Worm (Caenorhabditis elegans) whole organism, L1 larva: ENCODE measurements around the gene T27D12.6.

Experiments
- C34B4.2 ChIP-seq: sonication (generic microtip); optimal IDR thresholded peaks from 2 replicates; lab custom pipeline; 2017; ENCODE audit warnings: mild to moderate bottlenecking, missing genetic modification characterization, missing compliant biosample characterization
- aha-1 ChIP-seq: fragments of 150-350 bp; optimal IDR thresholded peaks from 2 replicates; lab custom pipeline; 2014; ENCODE audit warnings: missing biosample characterization, missing genetic modification characterization
- ama-1 ChIP-seq: fragments of 150-350 bp; optimal IDR thresholded peaks from 2 replicates; lab custom pipeline; 2014
- blmp-1 ChIP-seq: fragments of 150-350 bp; optimal IDR thresholded peaks from 2 replicates; lab custom pipeline; 2014; ENCODE audit warnings: missing biosample characterization, missing genetic modification characterization
- ceh-63 ChIP-seq: fragments of 200-800 bp; sonication (Bioruptor generic); optimal IDR thresholded peaks from 2 replicates; lab custom pipeline; 2018; ENCODE audit warnings: mild to moderate bottlenecking, missing genetic modification characterization, missing compliant biosample characterization
- ceh-82 ChIP-seq, 3 experiments: fragments of 150-350 bp in 1 of 3; sonication (generic microtip) in 2 of 3; optimal IDR thresholded peaks; 2 replicates each; lab custom pipeline; 2014 to 2017; ENCODE audit warnings: missing biosample characterization in 3 of 3, missing genetic modification characterization in 3 of 3
- ceh-90 ChIP-seq: sonication (generic microtip); optimal IDR thresholded peaks from 2 replicates; lab custom pipeline; 2016; ENCODE audit warnings: missing genetic modification characterization, missing compliant biosample characterization
- dpl-1 ChIP-seq, 3 experiments: fragments of 150-350 bp in 2 of 3; sonication (generic microtip) in 1 of 3; optimal IDR thresholded peaks; 2 replicates each; lab custom pipeline; 2014 to 2017; ENCODE audit warnings: missing biosample characterization in 3 of 3, missing genetic modification characterization in 3 of 3, missing genetic modification reagents in 3 of 3
- dsc-1 ChIP-seq: sonication (generic microtip); optimal IDR thresholded peaks from 2 replicates; lab custom pipeline; 2016; ENCODE audit warnings: mild to moderate bottlenecking, missing genetic modification characterization, missing compliant biosample characterization
- efl-1 ChIP-seq, 4 experiments: fragments of 150-350 bp; optimal IDR thresholded peaks in 3 of 4; peaks in 1 of 4; 1 replicate in 1 of 4; 2 replicates in 3 of 4; lab custom pipeline; 2014; ENCODE audit warnings: missing biosample characterization in 2 of 4, missing genetic modification characterization in 2 of 4, missing genetic modification reagents in 2 of 4
- efl-3 ChIP-seq: fragments of 200-800 bp; sonication (Bioruptor generic); optimal IDR thresholded peaks from 2 replicates; lab custom pipeline; 2018; ENCODE audit warnings: mild to moderate bottlenecking, missing genetic modification characterization, missing compliant biosample characterization
- elt-2 ChIP-seq: sonication (generic microtip); optimal IDR thresholded peaks from 2 replicates; lab custom pipeline; 2016; ENCODE audit warnings: missing genetic modification characterization, mild to moderate bottlenecking, inconsistent platforms, missing compliant biosample characterization, missing genetic modification reagents
- ets-5 ChIP-seq: fragments of 200-800 bp; sonication (Bioruptor generic); IDR thresholded peaks from 2 replicates; pipeline ENCODE4 v1.3.6; 2022; ENCODE audit warnings: missing genetic modification characterization, missing compliant biosample characterization
- fkh-10 ChIP-seq: sonication (generic microtip); optimal IDR thresholded peaks from 2 replicates; lab custom pipeline; 2017; ENCODE audit warnings: missing biosample characterization, missing genetic modification reagents, missing genetic modification characterization
- fkh-8 ChIP-seq: sonication (generic microtip); optimal IDR thresholded peaks from 2 replicates; lab custom pipeline; 2016; ENCODE audit warnings: mild to moderate bottlenecking, missing genetic modification characterization, missing compliant biosample characterization
- fos-1 ChIP-seq: fragments of 150-350 bp; optimal IDR thresholded peaks from 2 replicates; lab custom pipeline; 2014; ENCODE audit warnings: missing biosample characterization, missing genetic modification characterization
- hlh-17 ChIP-seq: fragments of 200-800 bp; sonication (Bioruptor generic); optimal IDR thresholded peaks from 2 replicates; lab custom pipeline; 2018; ENCODE audit warnings: missing genetic modification characterization, mild to moderate bottlenecking, missing compliant biosample characterization, moderate library complexity, borderline replicate concordance
- irx-1 ChIP-seq: sonication (generic microtip); optimal IDR thresholded peaks from 2 replicates; lab custom pipeline; 2016; ENCODE audit warnings: missing genetic modification characterization, missing compliant biosample characterization
- isw-1 ChIP-seq: fragments of 200-800 bp; sonication (Bioruptor generic); IDR thresholded peaks from 2 replicates; pipeline ENCODE4 v1.3.6; 2022; ENCODE audit warnings: missing genetic modification characterization, missing compliant biosample characterization
- lin-13 ChIP-seq: fragments of 150-350 bp; optimal IDR thresholded peaks from 2 replicates; lab custom pipeline; 2014; ENCODE audit warnings: missing biosample characterization, missing genetic modification reagents, missing genetic modification characterization
- lin-14 ChIP-seq: fragments of 200-800 bp; sonication (Bioruptor generic); optimal IDR thresholded peaks from 2 replicates; lab custom pipeline; 2018; ENCODE audit warnings: mild to moderate bottlenecking, missing genetic modification characterization, moderate library complexity, missing compliant biosample characterization
- lin-15B ChIP-seq: fragments of 150-350 bp; sonication (generic microtip); optimal IDR thresholded peaks from 3 replicates; lab custom pipeline; 2014; ENCODE audit warnings: missing biosample characterization, missing genetic modification characterization
- lsy-2 ChIP-seq, 2 experiments: fragments of 150-350 bp; optimal IDR thresholded peaks; 2 replicates each; lab custom pipeline; 2014; ENCODE audit warnings: missing biosample characterization in 2 of 2, missing genetic modification characterization in 2 of 2
- mep-1 ChIP-seq: fragments of 150-350 bp; optimal IDR thresholded peaks from 2 replicates; lab custom pipeline; 2014; ENCODE audit warnings: missing biosample characterization, missing genetic modification characterization
- nhr-12 ChIP-seq: sonication (generic microtip); optimal IDR thresholded peaks from 2 replicates; lab custom pipeline; 2017; ENCODE audit warnings: missing biosample characterization, missing genetic modification characterization
- nhr-237 ChIP-seq: fragments of 150-350 bp; optimal IDR thresholded peaks from 2 replicates; lab custom pipeline; 2014; ENCODE audit warnings: missing biosample characterization, missing genetic modification characterization
- nhr-28 ChIP-seq: fragments of 150-350 bp; optimal IDR thresholded peaks from 2 replicates; lab custom pipeline; 2014; ENCODE audit warnings: missing biosample characterization, missing genetic modification characterization
- nhr-71 ChIP-seq: sonication (generic microtip); optimal IDR thresholded peaks from 2 replicates; lab custom pipeline; 2016; ENCODE audit warnings: mild to moderate bottlenecking, missing genetic modification characterization, moderate library complexity, missing compliant biosample characterization
- nhr-76 ChIP-seq: sonication (generic microtip); optimal IDR thresholded peaks from 2 replicates; lab custom pipeline; 2017; ENCODE audit warnings: missing biosample characterization, missing genetic modification characterization
- nhr-77 ChIP-seq: fragments of 150-350 bp; optimal IDR thresholded peaks from 2 replicates; lab custom pipeline; 2014; ENCODE audit warnings: missing biosample characterization, missing genetic modification characterization
- pag-3 ChIP-seq: sonication (generic microtip); optimal IDR thresholded peaks from 2 replicates; lab custom pipeline; 2017; ENCODE audit warnings: missing genetic modification characterization, mild to moderate bottlenecking, missing compliant biosample characterization, antibody characterized with exemption, borderline replicate concordance; ENCODE audit not compliant: insufficient read depth
- rnt-1 ChIP-seq: sonication (generic microtip); optimal IDR thresholded peaks from 2 replicates; lab custom pipeline; 2016; ENCODE audit warnings: mild to moderate bottlenecking, missing genetic modification characterization, moderate library complexity, missing compliant biosample characterization
- snu-23 ChIP-seq: sonication (generic microtip); optimal IDR thresholded peaks from 2 replicates; lab custom pipeline; 2016; ENCODE audit warnings: missing genetic modification characterization, missing compliant biosample characterization
- sox-4 ChIP-seq: sonication (generic microtip); optimal IDR thresholded peaks from 2 replicates; lab custom pipeline; 2016; ENCODE audit warnings: missing genetic modification characterization, missing compliant biosample characterization
- sptf-1 ChIP-seq: fragments of 150-350 bp; optimal IDR thresholded peaks from 2 replicates; lab custom pipeline; 2014; ENCODE audit warnings: missing biosample characterization, missing genetic modification characterization
- unc-30 ChIP-seq: sonication (generic microtip); optimal IDR thresholded peaks from 2 replicates; lab custom pipeline; 2017; ENCODE audit warnings: missing biosample characterization, missing genetic modification characterization
- unc-86 ChIP-seq: sonication (generic microtip); optimal IDR thresholded peaks from 2 replicates; lab custom pipeline; 2016; ENCODE audit warnings: missing genetic modification characterization, missing compliant biosample characterization
- xbp-1 ChIP-seq: sonication (generic microtip); optimal IDR thresholded peaks from 2 replicates; lab custom pipeline; 2016; ENCODE audit warnings: missing genetic modification characterization, missing compliant biosample characterization
- zag-1 ChIP-seq: fragments of 150-350 bp; optimal IDR thresholded peaks from 2 replicates; lab custom pipeline; 2014; ENCODE audit warnings: missing biosample characterization, missing genetic modification characterization
- zip-4 ChIP-seq: fragments of 200-800 bp; sonication (Bioruptor generic); optimal IDR thresholded peaks from 2 replicates; lab custom pipeline; 2018; ENCODE audit warnings: mild to moderate bottlenecking, missing genetic modification characterization, moderate library complexity, missing compliant biosample characterization
- ztf-11 ChIP-seq, 2 experiments: sonication (generic microtip); optimal IDR thresholded peaks; 2 replicates each; lab custom pipeline; 2016 to 2017; ENCODE audit warnings: missing genetic modification characterization in 2 of 2, missing biosample characterization in 1 of 2, missing compliant biosample characterization in 1 of 2
- ztf-4 ChIP-seq: fragments of 150-350 bp; optimal IDR thresholded peaks from 2 replicates; lab custom pipeline; 2014; ENCODE audit warnings: missing biosample characterization, missing genetic modification characterization

Gene T27D12.6

ce11 chrII:11874674-11875198 is 39.4 kb downstream of the T27D12.6 start, which contains the start of the genes npp-3 and top-2 (continued):
- TF ChIP-seq zip-4 (GFP tag; lab: Kevin White, UChicago) (peak; percentile 76), fkh-10 (peak; percentile 92), ztf-4 (tag; lab: Kevin White, UChicago) (peak; percentile 74), aha-1 (peak; percentile 71), lin-14 (GFP tag; lab: Kevin White, UChicago) (peak; percentile 94), xbp-1 (tag; lab: Kevin White, UChicago) (peak; percentile 93), snu-23 (GFP tag; lab: Kevin White, UChicago) (peak; percentile 97), irx-1 (tag; lab: Kevin White, UChicago) (peak; percentile 91), unc-30 (tag; lab: Kevin White, UChicago) (no peak), mep-1 (tag; lab: Kevin White, UChicago) (no peak), ceh-90 (tag; lab: Kevin White, UChicago) (no peak), hlh-17 (GFP tag; lab: Kevin White, UChicago) (no peak), sox-4 (tag; lab: Kevin White, UChicago) (peak; percentile 69), dsc-1 (tag; lab: Kevin White, UChicago) (peak; percentile 93), ceh-63 (GFP tag; lab: Kevin White, UChicago) (no peak), ceh-82 (tag; optimal IDR thresholded peaks at IDR 0.05; lab: Kevin White, UChicago) (peak; percentile 85 to 97 (median 89)), nhr-12 (tag; lab: Kevin White, UChicago) (no peak), fkh-8 (tag; lab: Kevin White, UChicago) (peak; percentile 95), blmp-1 (tag; lab: Kevin White, UChicago) (no peak), fos-1 (tag; lab: Kevin White, UChicago) (peak; percentile 91), zag-1 (tag; lab: Kevin White, UChicago) (no peak), efl-1 (optimal IDR thresholded peaks at IDR 0.05; lab: Kevin White, UChicago) (peak; percentile 98 to 99), efl-1 (GFP tag; optimal IDR thresholded peaks at IDR 0.05 in 1 of 2; lab: Kevin White, UChicago) (peak; percentile 99 to 100), nhr-77 (tag; lab: Kevin White, UChicago) (peak; percentile 92), efl-3 (no peak), C34B4.2 (tag; lab: Kevin White, UChicago) (peak; percentile 17), ets-5 (GFP tag; lab: Robert Waterston, UW) (no peak), ama-1 (lab: Kevin White, UChicago) (no peak), rnt-1 (peak; percentile 94), unc-86 (peak; percentile 95), nhr-28 (tag; lab: Kevin White, UChicago) (no peak), nhr-76 (tag; lab: Kevin White, UChicago) (peak; percentile 36), elt-2 (peak; percentile 56), isw-1 (GFP tag; lab: Robert Waterston, UW) (peak; percentile 97), ztf-11 (tag; optimal IDR thresholded peaks at IDR 0.05; lab: Kevin White, UChicago) (peak in 1 of 2 experiments; percentile 63), lin-15B (tag; lab: Kevin White, UChicago) (peak; percentile 94), dpl-1 (GFP tag; optimal IDR thresholded peaks at IDR 0.05; lab: Kevin White, UChicago) (peak; percentile 99)

DNA sequence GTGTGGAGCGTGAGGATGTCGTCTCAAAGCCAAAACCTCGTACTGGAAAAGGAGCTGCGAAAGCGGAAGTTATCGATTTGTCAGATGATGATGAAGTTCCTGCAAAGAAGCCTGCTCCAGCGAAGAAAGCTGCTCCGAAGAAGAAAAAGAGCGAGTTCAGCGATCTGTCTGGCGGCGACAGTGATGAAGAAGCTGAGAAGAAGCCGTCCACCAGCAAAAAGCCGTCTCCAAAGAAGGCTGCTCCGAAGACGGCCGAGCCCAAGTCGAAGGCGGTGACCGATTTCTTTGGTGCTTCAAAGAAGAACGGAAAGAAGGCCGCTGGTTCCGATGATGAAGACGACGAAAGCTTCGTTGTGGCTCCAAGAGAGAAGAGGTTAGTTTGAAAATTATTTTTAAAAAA is 44.5 kb downstream of the T27D12.6 start:
- TF ChIP-seq sptf-1 (tag; lab: Kevin White, UChicago) = no peak
- no peak for TF ChIP-seq lin-13 (GFP tag; lab: Kevin White, UChicago)
- TF ChIP-seq C34B4.2 (tag; lab: Kevin White, UChicago) = no peak
- TF ChIP-seq pag-3 (tag; lab: Kevin White, UChicago) = no peak
- TF ChIP-seq nhr-76 (tag; lab: Kevin White, UChicago) = no peak
- TF ChIP-seq fkh-8 (tag; lab: Kevin White, UChicago) = no peak
- TF ChIP-seq nhr-12 (tag; lab: Kevin White, UChicago) = no peak
- no peak for TF ChIP-seq nhr-71 (tag; lab: Kevin White, UChicago)
- TF ChIP-seq ztf-4 (tag; lab: Kevin White, UChicago) = no peak
- no peak for TF ChIP-seq efl-1 (optimal IDR thresholded peaks at IDR 0.05; lab: Kevin White, UChicago)
- no peak for TF ChIP-seq efl-1 (GFP tag; optimal IDR thresholded peaks at IDR 0.05 in 1 of 2; lab: Kevin White, UChicago)
- no peak for TF ChIP-seq nhr-237 (tag; lab: Kevin White, UChicago)
- no peak for TF ChIP-seq lsy-2 (tag; optimal IDR thresholded peaks at IDR 0.05; lab: Kevin White, UChicago)
- TF ChIP-seq dsc-1 (tag; lab: Kevin White, UChicago) = no peak
- no peak for TF ChIP-seq zip-4 (GFP tag; lab: Kevin White, UChicago)
